Worm (Caenorhabditis elegans) whole organism, early embryonic: ENCODE measurements around the gene F09B9.5.

Experiments used
- B0310.2 ChIP-seq: sonication (generic microtip); optimal IDR thresholded peaks from 2 replicates; lab custom pipeline; 2016; ENCODE audit warnings: mild to moderate bottlenecking, missing genetic modification characterization, missing compliant biosample characterization
- ama-1 ChIP-seq: fragments of 150-350 bp; optimal IDR thresholded peaks from 2 replicates; lab custom pipeline; 2014
- ceh-36 ChIP-seq: sonication (generic microtip); optimal IDR thresholded peaks from 2 replicates; lab custom pipeline; 2016; ENCODE audit warnings: missing genetic modification characterization, inconsistent platforms, missing compliant biosample characterization
- flt-1 ChIP-seq: fragments of 200-800 bp; sonication (Bioruptor generic); IDR thresholded peaks from 2 replicates; pipeline ENCODE4 v1.3.6; 2022; ENCODE audit warnings: missing genetic modification characterization, missing compliant biosample characterization
- scrt-1 ChIP-seq: fragments of 200-800 bp; sonication (Bioruptor generic); IDR thresholded peaks from 2 replicates; pipeline ENCODE4 v1.3.6; 2022; ENCODE audit warnings: missing genetic modification characterization, missing compliant biosample characterization
- tra-4 ChIP-seq: sonication (generic microtip); optimal IDR thresholded peaks from 2 replicates; lab custom pipeline; 2017; ENCODE audit warnings: missing genetic modification characterization, missing compliant biosample characterization

ce11 chrX:10154317-10154942, at the start of gene F09B9.5:
- no peak for TF ChIP-seq scrt-1 (GFP tag; lab: Robert Waterston, UW)
- no peak for TF ChIP-seq ceh-36 (tag; lab: Kevin White, UChicago)
- no peak for TF ChIP-seq B0310.2 (tag; lab: Kevin White, UChicago)
- TF ChIP-seq ama-1 (lab: Kevin White, UChicago), result no peak
- no peak for TF ChIP-seq flt-1 (GFP tag; lab: Robert Waterston, UW)
- no peak for TF ChIP-seq tra-4 (tag; lab: Kevin White, UChicago)
